Worm (Caenorhabditis elegans) whole organism, young adult: ENCODE data around the gene F11E6.6.

ENCODE experiments used
- B0019.2 ChIP-seq: fragments of 200-800 bp; sonication (Bioruptor generic); conservative IDR thresholded peaks from 2 replicates; pipeline ENCODE4 v1.3.6; 2022; ENCODE audit warnings: missing genetic modification reagents, missing genetic modification characterization, missing compliant biosample characterization
- B0035.1 ChIP-seq: sonication (generic microtip); optimal IDR thresholded peaks from 2 replicates; lab custom pipeline; 2016; ENCODE audit warnings: missing genetic modification characterization, mild to moderate bottlenecking, missing compliant biosample characterization, missing genotype, missing genetic modification reagents
- C17E4.6 ChIP-seq: fragments of 200-800 bp; sonication (Bioruptor generic); IDR thresholded peaks from 2 replicates; pipeline ENCODE4 v1.3.6; 2022; ENCODE audit warnings: missing genetic modification reagents, missing genetic modification characterization, missing compliant biosample characterization
- F10E7.11 ChIP-seq: sonication (generic microtip); optimal IDR thresholded peaks from 2 replicates; lab custom pipeline; 2017; ENCODE audit warnings: mild to moderate bottlenecking, missing genetic modification characterization, moderate library complexity, missing compliant biosample characterization
- F57C9.4 ChIP-seq: sonication (generic microtip); optimal IDR thresholded peaks from 2 replicates; lab custom pipeline; 2017; ENCODE audit warnings: mild to moderate bottlenecking, missing genetic modification characterization, missing compliant biosample characterization
- K12H6.12 ChIP-seq: fragments of 200-800 bp; sonication (Bioruptor generic); optimal IDR thresholded peaks from 2 replicates; lab custom pipeline; 2018; ENCODE audit warnings: mild to moderate bottlenecking, missing genetic modification characterization, missing compliant biosample characterization
- Y56A3A.18 ChIP-seq: fragments of 200-800 bp; sonication (Bioruptor generic); IDR thresholded peaks from 2 replicates; pipeline ENCODE4 v1.3.6; 2022; ENCODE audit warnings: missing genetic modification reagents, missing genetic modification characterization, missing compliant biosample characterization
- bed-1 ChIP-seq: fragments of 200-800 bp; sonication (Bioruptor generic); IDR thresholded peaks from 2 replicates; pipeline ENCODE4 v1.3.6; 2022; ENCODE audit warnings: missing genetic modification reagents, missing genetic modification characterization, missing compliant biosample characterization
- cebp-2 ChIP-seq: fragments of 200-800 bp; sonication (Bioruptor generic); IDR thresholded peaks from 2 replicates; pipeline ENCODE4 v1.3.6; 2022; ENCODE audit warnings: missing genetic modification characterization, missing compliant biosample characterization
- chd-7 ChIP-seq: sonication (generic microtip); optimal IDR thresholded peaks from 2 replicates; lab custom pipeline; 2016; ENCODE audit warnings: mild to moderate bottlenecking, missing genetic modification characterization, moderate library complexity, missing compliant biosample characterization
- dox-1 ChIP-seq: fragments of 200-800 bp; sonication (Bioruptor generic); IDR thresholded peaks from 2 replicates; pipeline ENCODE4 v1.3.6; 2022; ENCODE audit warnings: missing genetic modification reagents, missing genetic modification characterization, missing compliant biosample characterization
- dpff-1 ChIP-seq: sonication (generic microtip); optimal IDR thresholded peaks from 2 replicates; lab custom pipeline; 2017; ENCODE audit warnings: mild to moderate bottlenecking, missing genetic modification characterization, missing compliant biosample characterization
- ets-4 ChIP-seq: fragments of 200-800 bp; sonication (Bioruptor generic); optimal IDR thresholded peaks from 2 replicates; lab custom pipeline; 2018; ENCODE audit warnings: mild to moderate bottlenecking, missing genetic modification characterization, missing compliant biosample characterization
- hlh-26 ChIP-seq: fragments of 200-800 bp; sonication (Bioruptor generic); conservative IDR thresholded peaks from 2 replicates; pipeline ENCODE4 v1.3.6; 2022; ENCODE audit warnings: missing genetic modification reagents, missing genetic modification characterization, missing compliant biosample characterization
- hmg-1.2 ChIP-seq: fragments of 200-800 bp; sonication (Bioruptor generic); IDR thresholded peaks from 2 replicates; pipeline ENCODE4 v1.3.6; 2022; ENCODE audit warnings: missing genetic modification reagents, missing genetic modification characterization, missing compliant biosample characterization
- hmg-20 ChIP-seq: fragments of 200-800 bp; sonication (Bioruptor generic); IDR thresholded peaks from 2 replicates; pipeline ENCODE4 v1.3.6; 2022; ENCODE audit warnings: missing genetic modification reagents, missing genetic modification characterization, missing compliant biosample characterization
- hrde-1 ChIP-seq: sonication (generic microtip); optimal IDR thresholded peaks from 2 replicates; lab custom pipeline; 2016; ENCODE audit warnings: missing genetic modification characterization, mild to moderate bottlenecking, missing compliant biosample characterization, moderate library complexity, missing genotype, missing genetic modification reagents, borderline replicate concordance
- let-607 ChIP-seq, 2 experiments: fragments of 200-800 bp in 1 of 2; sonication (Bioruptor generic) in 1 of 2; sonication (generic microtip) in 1 of 2; optimal IDR thresholded peaks; 2 replicates each; lab custom pipeline; 2016 to 2018; ENCODE audit warnings: mild to moderate bottlenecking in 2 of 2, missing compliant biosample characterization in 2 of 2, missing genetic modification characterization in 2 of 2, moderate library complexity in 2 of 2, missing genotype in 1 of 2
- lin-26 ChIP-seq: fragments of 200-800 bp; sonication (Bioruptor generic); IDR thresholded peaks from 2 replicates; pipeline ENCODE4 v1.3.6; 2022; ENCODE audit warnings: missing genetic modification reagents, missing genetic modification characterization, missing compliant biosample characterization
- lin-54 ChIP-seq: fragments of 200-800 bp; sonication (Bioruptor generic); optimal IDR thresholded peaks from 2 replicates; lab custom pipeline; 2018; ENCODE audit warnings: mild to moderate bottlenecking, missing genetic modification characterization, missing compliant biosample characterization
- lsl-1 ChIP-seq: fragments of 200-800 bp; sonication (Bioruptor generic); optimal IDR thresholded peaks from 2 replicates; lab custom pipeline; 2018; ENCODE audit warnings: mild to moderate bottlenecking, missing genetic modification characterization, moderate library complexity, missing compliant biosample characterization
- madf-10 ChIP-seq: sonication (generic microtip); optimal IDR thresholded peaks from 2 replicates; lab custom pipeline; 2016; ENCODE audit warnings: mild to moderate bottlenecking, missing genetic modification characterization, missing compliant biosample characterization
- nhr-27 ChIP-seq: fragments of 200-800 bp; sonication (Bioruptor generic); optimal IDR thresholded peaks from 2 replicates; lab custom pipeline; 2018; ENCODE audit warnings: mild to moderate bottlenecking, missing genetic modification characterization, moderate library complexity, missing compliant biosample characterization
- nhr-80 ChIP-seq: sonication (generic microtip); optimal IDR thresholded peaks from 2 replicates; lab custom pipeline; 2016; ENCODE audit warnings: missing genetic modification characterization, missing compliant biosample characterization
- pbrm-1 ChIP-seq: fragments of 200-800 bp; sonication (Bioruptor generic); IDR thresholded peaks from 2 replicates; pipeline ENCODE4 v1.3.6; 2022; ENCODE audit warnings: missing genetic modification reagents, missing genetic modification characterization, missing compliant biosample characterization
- rec-8 ChIP-seq, 2 experiments: sonication (generic microtip); optimal IDR thresholded peaks; 2 replicates each; lab custom pipeline; 2016; ENCODE audit warnings: mild to moderate bottlenecking in 2 of 2, missing genetic modification characterization in 2 of 2, missing genetic modification reagents in 2 of 2, missing genotype in 2 of 2, missing biosample characterization in 1 of 2, missing compliant biosample characterization in 1 of 2, moderate library complexity in 1 of 2
- repo-1 ChIP-seq: sonication (generic microtip); optimal IDR thresholded peaks from 2 replicates; lab custom pipeline; 2017; ENCODE audit warnings: mild to moderate bottlenecking, missing genetic modification characterization, missing compliant biosample characterization
- sea-2 ChIP-seq: fragments of 200-800 bp; sonication (Bioruptor generic); IDR thresholded peaks from 2 replicates; pipeline ENCODE4 v1.3.6; 2022; ENCODE audit warnings: missing genetic modification characterization, missing compliant biosample characterization
- snpc-1.3 ChIP-seq: sonication (generic microtip); optimal IDR thresholded peaks from 2 replicates; lab custom pipeline; 2017; ENCODE audit warnings: missing genetic modification characterization, mild to moderate bottlenecking, missing compliant biosample characterization, antibody characterized with exemption, moderate library complexity, missing genotype, missing genetic modification reagents; ENCODE audit not compliant: insufficient read depth
- tbp1 ChIP-seq: fragments of 200-800 bp; sonication (Bioruptor generic); optimal IDR thresholded peaks from 2 replicates; lab custom pipeline; 2018; ENCODE audit warnings: mild to moderate bottlenecking, missing genetic modification characterization, missing compliant biosample characterization
- tlf-1 ChIP-seq: fragments of 200-800 bp; sonication (Bioruptor generic); optimal IDR thresholded peaks from 2 replicates; lab custom pipeline; 2018; ENCODE audit warnings: mild to moderate bottlenecking, missing genetic modification characterization, missing compliant biosample characterization
- zim-3 ChIP-seq: sonication (generic microtip); optimal IDR thresholded peaks from 2 replicates; lab custom pipeline; 2017; ENCODE audit warnings: mild to moderate bottlenecking, missing genetic modification characterization, moderate library complexity, missing compliant biosample characterization
- ztf-18 ChIP-seq: sonication (generic microtip); optimal IDR thresholded peaks from 2 replicates; lab custom pipeline; 2016; ENCODE audit warnings: missing genotype, mild to moderate bottlenecking, missing genetic modification characterization, missing compliant biosample characterization
- ztf-22 ChIP-seq: fragments of 200-800 bp; sonication (Bioruptor generic); optimal IDR thresholded peaks from 2 replicates; lab custom pipeline; 2018; ENCODE audit warnings: mild to moderate bottlenecking, missing genetic modification characterization, moderate library complexity, missing compliant biosample characterization
- ztf-26 ChIP-seq: sonication (generic microtip); optimal IDR thresholded peaks from 2 replicates; lab custom pipeline; 2017; ENCODE audit warnings: missing genetic modification characterization, missing compliant biosample characterization

F11E6.6 gene

DNA sequence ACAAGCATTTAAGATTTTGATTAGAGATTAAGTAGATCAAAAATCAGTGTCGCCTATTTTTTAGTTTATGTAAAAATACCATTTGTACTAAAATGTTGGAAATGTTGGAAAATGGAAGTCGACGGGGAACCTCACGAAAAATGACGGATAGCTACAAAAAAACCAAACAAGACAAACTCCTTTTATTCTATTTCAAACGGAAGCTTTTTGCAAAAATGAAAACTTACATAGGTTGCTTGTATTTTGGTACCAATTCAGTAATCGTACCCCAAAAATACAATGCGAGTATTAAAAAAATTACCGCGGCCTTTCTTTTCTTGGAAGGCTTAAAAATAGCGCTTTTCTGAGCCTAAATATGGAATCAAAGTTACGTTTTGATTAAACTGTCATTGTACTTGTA, 11.8 kb downstream of the F11E6.6 start:
- TF ChIP-seq F10E7.11 (tag; lab: Kevin White, UChicago) (no peak), snpc-1.3 (tag; lab: Kevin White, UChicago) (no peak), C17E4.6 (GFP tag; lab: Robert Waterston, UW) (no peak), tbp1 (GFP tag; lab: Kevin White, UChicago) (no peak), F57C9.4 (tag; lab: Kevin White, UChicago) (no peak), tlf-1 (GFP tag; lab: Kevin White, UChicago) (no peak), K12H6.12 (tag; lab: Kevin White, UChicago) (no peak), ztf-18 (tag; lab: Kevin White, UChicago) (no peak), hmg-1.2 (no peak), Y56A3A.18 (GFP tag; lab: Robert Waterston, UW) (no peak), nhr-27 (tag; lab: Kevin White, UChicago) (no peak), cebp-2 (GFP tag; lab: Robert Waterston, UW) (no peak), ets-4 (no peak), let-607 (tag; optimal IDR thresholded peaks at IDR 0.05; lab: Kevin White, UChicago) (no peak), lsl-1 (no peak), sea-2 (GFP tag; lab: Robert Waterston, UW) (no peak)

DNA sequence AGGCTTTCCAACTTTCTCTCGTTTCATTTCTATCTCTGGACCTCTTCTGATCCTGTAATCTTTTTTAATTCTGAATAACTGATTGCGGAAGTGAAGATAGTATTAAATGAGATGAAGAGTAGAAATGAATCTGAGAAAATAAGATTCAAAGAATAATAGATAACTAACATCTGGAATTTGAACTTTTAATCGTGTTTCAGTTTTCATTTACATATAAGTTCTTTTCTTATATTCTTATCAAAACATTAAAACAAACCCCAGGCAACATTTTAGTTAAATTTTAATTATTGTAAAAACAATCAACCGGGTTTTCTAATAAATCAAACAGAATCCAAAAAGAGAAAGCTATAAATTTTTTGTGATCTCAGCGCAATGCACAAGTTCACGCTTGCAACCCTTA, 12.6 kb downstream of the F11E6.6 start:
- TF ChIP-seq ztf-26 (tag; lab: Kevin White, UChicago), result no peak
- no peak for TF ChIP-seq F10E7.11 (tag; lab: Kevin White, UChicago)
- no peak for TF ChIP-seq zim-3 (tag; lab: Kevin White, UChicago)
- TF ChIP-seq madf-10 (tag; lab: Kevin White, UChicago), result no peak
- TF ChIP-seq ztf-22 (GFP tag; lab: Kevin White, UChicago), result no peak
- no peak for TF ChIP-seq hmg-20 (GFP tag; lab: Robert Waterston, UW)
- no peak for TF ChIP-seq lin-54 (GFP tag; lab: Kevin White, UChicago)
- TF ChIP-seq rec-8 (tag; optimal IDR thresholded peaks at IDR 0.05; lab: Kevin White, UChicago), result no peak
- TF ChIP-seq B0019.2 (GFP tag; lab: Robert Waterston, UW), result no peak
- TF ChIP-seq hrde-1 (tag; lab: Kevin White, UChicago), result no peak
- no peak for TF ChIP-seq chd-7 (tag; lab: Kevin White, UChicago)
- no peak for TF ChIP-seq cebp-2 (GFP tag; lab: Robert Waterston, UW)

DNA sequence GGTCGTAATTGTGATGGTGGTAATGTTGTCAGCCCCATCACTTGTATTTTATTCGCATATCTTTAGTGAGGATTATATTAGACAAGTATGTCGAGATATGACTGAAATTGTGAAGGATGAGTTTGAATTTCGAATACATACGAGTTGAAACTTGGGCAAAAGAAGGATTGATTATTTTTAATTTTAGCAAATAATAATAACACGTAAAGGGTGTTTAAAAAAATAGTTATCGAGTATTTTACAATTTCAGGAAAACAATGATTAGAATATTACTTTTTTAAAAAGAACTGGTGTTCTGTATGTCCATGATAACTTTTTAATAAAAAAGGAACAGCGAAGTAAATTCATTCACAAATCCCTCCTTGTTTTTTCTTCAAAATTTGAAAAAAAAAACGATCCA, 15.3 kb downstream of the F11E6.6 start, which contains the start of gene F11E6.8:
F11E6.8 (minus strand) TSS at position 101 of the 400 bp plus-strand sequence.
- TF ChIP-seq bed-1 (no peak), nhr-80 (no peak), hmg-20 (GFP tag; lab: Robert Waterston, UW) (no peak), pbrm-1 (GFP tag; lab: Robert Waterston, UW) (no peak), chd-7 (tag; lab: Kevin White, UChicago) (no peak), lin-26 (GFP tag; lab: Robert Waterston, UW) (no peak), tlf-1 (GFP tag; lab: Kevin White, UChicago) (no peak), dox-1 (no peak), F57C9.4 (tag; lab: Kevin White, UChicago) (no peak), hlh-26 (GFP tag; lab: Robert Waterston, UW) (no peak)
- TF ChIP-seq, all 124 proteins: peak for 0

ce11 chrIV:17448319-17448718, 17.5 kb downstream of the F11E6.6 start:
- TF ChIP-seq B0035.1 (tag; lab: Kevin White, UChicago) (no peak), repo-1 (tag; lab: Kevin White, UChicago) (no peak), nhr-80 (peak; percentile 70), rec-8 (tag; optimal IDR thresholded peaks at IDR 0.05; lab: Kevin White, UChicago) (no peak), dpff-1 (tag; lab: Kevin White, UChicago) (no peak)
